Fruit fly (Drosophila melanogaster) S2 (cell line): Measurements from ENCODE around the gene CCDC53.

ENCODE experiments used
- CG8478 ChIP-seq: fragments of >200 bp; optimal IDR thresholded peaks from 2 replicates; lab custom pipeline; 2018
- CTCF ChIP-seq, 2 experiments: fragments of >200 bp; optimal IDR thresholded peaks; 2 replicates each; lab custom pipeline; 2018

Gene CCDC53

DNA sequence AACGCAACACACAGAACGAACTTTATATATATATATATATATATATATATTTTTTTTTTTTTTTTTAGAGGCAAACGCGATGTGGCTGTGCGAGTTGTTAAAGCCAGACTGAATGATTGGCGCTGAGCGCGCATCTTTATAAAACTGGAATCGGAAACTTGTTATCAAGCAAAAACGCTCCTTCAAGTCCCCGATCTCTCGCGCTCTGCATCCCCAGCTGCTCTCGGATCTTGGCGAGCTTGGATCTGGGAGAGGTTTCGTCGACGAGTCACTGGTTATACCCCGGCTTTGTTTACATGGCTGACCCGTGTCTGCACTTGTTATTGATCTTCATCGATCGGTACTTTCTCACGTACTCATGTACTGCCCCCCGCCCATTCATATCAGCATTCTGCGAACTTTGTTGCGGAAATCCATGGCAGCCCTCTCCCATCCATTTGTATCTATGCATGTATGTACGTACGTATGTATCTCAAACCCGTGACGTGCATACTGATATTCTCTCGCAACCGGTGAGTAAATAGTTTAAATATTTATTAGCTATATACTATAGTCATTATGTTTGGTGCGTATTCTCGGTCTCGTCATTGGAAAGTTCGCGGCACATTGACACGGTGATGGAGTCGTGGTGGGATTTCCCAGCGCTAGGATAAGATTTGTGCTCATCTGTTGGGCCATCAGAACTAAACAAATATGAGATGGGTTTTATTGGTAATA lies 33.6 kb upstream of the CCDC53 start, which contains the start of gene Spn28Dc:
TSS of gene Spn28Dc (minus strand) at position 51 of the 717 bp plus-strand sequence.
- TF ChIP-seq CG8478, result no peak
- no peak for TF ChIP-seq CTCF (optimal IDR thresholded peaks at IDR 0.05; lab: Kevin White, UChicago)

DNA sequence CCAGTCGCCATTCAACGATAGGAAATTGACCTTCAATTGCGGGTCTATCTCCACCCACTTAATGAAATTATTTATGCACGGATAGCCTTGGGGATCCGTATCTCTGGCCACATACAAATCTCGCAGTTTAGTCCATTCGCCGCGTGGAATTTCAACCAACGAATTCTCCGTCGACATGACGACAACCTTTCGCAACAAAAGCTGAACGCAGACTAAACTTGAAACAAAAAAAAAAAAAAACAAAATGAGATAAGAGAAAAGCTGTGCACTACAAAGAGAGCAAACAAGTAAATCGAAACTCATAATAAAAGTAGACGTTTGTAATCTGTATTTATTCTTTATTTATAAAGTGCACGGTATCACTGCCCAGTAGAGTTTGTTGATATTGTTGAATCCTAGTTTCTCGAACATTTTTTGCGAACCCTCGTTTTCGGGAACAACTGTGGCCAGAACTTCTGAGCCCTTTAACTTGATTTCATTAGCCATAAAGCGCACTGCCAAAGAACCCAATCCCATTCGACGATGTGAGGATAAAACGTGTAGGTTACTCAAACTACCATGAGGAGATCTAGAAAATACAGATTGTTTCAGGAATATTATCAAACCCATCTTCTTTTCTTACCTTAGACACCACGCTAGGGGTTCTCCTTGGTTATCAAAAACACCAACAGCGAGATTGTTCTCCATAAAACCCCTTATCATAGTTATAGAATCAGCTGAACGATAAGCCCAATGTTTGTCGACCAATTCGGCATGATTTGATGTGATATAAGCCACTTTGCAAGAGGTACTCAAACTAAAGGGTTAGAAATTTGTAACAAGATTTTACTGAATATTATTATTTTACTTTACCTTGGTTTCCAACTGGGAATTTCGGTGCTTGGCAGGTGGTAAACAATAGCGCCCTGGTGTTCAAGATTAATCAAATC lies 31.4 kb upstream of the CCDC53 start, which contains the start of gene CG12560:
TSS of gene CG12560 (minus strand) at position 195 of the 929 bp plus-strand sequence.
- TF ChIP-seq CTCF (optimal IDR thresholded peaks at IDR 0.05; lab: Kevin White, UChicago), result no peak
- no peak for TF ChIP-seq CG8478

DNA sequence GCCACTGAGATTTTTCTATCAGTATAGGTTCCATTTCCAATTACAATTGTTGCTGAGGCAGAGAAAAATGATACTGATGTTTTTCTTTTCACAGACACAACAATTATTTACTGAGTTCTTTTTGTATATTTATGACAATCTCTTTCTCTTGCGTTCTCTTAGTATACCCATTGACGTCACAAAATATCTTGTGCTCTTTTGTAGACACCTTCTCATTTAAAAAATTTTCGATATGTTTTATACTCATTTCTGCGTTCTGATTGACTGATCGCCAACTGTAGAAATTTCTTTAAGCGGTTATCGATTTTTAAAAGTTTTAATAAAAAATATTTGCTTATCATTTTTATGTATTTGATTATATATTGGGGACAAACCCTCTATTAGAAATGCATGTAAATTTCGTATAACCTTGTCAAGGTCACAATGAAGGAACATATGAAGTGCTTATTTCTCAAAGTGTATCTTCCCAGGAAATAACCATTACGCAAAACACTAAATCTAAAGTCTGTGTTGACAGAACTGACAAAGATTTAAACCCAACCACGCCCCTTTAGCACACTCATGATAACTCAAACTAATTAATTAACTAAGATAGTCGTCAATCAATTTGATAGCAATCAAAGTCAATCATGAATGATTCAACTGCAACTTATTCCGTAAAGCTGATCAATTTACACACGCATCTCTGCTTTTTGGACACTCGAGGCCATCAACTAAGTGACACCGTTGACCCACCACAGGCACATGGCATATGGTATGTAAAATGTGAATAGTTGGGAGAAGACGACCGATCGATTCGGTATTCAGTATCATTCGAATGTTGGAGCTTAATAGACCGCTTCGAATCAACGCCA lies 30.1 kb upstream of the CCDC53 start, which contains the start of the genes Glyat and Tg:
TSS of gene Glyat (minus strand) at position 51 of the 854 bp plus-strand sequence.
TSS of gene Tg (plus strand) at position 804 of the 854 bp plus-strand sequence.
- TF ChIP-seq CTCF (optimal IDR thresholded peaks at IDR 0.05; lab: Kevin White, UChicago) (no peak), CG8478 (no peak)

DNA sequence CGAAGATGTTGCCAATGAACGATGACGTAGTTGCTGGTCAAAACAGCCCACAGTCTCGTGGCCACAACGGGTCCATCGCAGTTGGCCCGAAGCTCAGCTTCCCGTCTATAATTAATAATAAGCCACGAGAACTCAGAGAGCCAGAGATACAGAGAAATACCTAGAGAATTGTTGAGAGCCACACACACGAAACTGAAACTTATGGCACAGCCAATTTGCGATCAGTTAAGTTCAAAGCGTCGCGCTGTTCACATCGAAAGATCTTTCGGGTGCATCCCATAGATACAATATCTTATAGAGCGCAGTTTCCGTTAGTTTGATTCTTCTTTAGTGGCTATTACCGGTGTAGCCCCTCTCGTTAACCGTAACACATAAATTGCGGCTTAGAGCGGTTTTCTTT lies 28.4 kb upstream of the CCDC53 start:
- no peak for TF ChIP-seq CTCF (optimal IDR thresholded peaks at IDR 0.05; lab: Kevin White, UChicago)
- TF ChIP-seq CG8478, result no peak

DNA sequence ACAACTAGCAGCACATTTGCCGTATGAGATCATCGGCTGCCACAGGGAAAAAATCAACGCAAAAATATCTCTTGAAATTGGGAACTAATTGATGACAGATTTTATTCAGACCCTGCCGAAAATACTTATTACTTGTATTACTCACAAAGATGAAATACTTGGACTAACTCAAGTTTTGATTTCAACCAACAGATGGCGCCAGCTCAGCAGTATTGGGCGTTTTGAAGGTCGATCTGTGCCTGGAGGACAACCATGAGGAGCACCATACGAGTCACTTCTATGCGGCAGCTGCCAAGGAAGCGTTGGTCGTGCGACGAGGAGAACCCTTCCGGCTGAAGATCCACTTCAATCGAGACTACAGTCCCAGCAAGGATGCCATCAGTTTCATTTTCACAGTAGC lies 16.6 kb upstream of the CCDC53 start:
- no peak for TF ChIP-seq CG8478
- TF ChIP-seq CTCF (optimal IDR thresholded peaks at IDR 0.05; lab: Kevin White, UChicago), result peak; percentile 76 to 80

DNA sequence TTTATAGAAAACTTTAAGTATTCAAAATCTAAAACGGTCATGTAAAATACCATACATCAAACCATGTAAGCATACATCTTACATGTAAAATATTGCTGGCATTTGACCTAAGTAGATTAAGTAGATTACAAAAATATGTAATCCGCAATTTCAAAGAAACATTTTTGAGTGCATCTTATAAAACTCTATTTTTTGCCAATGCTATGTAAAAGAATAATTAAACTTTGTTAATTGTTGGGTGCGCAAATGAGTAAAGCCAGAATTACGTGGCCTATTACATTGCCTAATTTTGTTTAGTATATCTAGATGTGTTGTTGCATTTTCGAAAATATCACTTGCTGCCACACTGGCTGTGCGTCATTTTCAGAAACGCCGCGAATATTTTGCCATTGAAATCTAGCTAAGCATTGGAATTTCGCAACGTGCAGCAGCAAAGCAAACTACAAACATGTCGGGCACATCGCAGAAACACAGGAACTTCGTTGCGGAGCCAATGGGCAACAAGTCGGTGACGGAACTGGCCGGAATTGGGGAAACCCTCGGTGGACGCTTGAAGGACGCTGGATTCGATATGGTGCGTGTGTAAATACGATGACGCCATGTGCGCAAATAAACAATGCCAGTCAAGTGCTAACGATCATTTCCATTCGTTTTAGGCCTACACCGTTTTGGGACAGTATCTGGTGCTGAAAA lies 11.6 kb upstream of the CCDC53 start, which contains the start of gene baf:
TSS of gene baf (plus strand) at position 303 of the 693 bp plus-strand sequence.
- TF ChIP-seq CG8478, result no peak
- TF ChIP-seq CTCF (optimal IDR thresholded peaks at IDR 0.05; lab: Kevin White, UChicago), result peak; percentile 22 to 40

DNA sequence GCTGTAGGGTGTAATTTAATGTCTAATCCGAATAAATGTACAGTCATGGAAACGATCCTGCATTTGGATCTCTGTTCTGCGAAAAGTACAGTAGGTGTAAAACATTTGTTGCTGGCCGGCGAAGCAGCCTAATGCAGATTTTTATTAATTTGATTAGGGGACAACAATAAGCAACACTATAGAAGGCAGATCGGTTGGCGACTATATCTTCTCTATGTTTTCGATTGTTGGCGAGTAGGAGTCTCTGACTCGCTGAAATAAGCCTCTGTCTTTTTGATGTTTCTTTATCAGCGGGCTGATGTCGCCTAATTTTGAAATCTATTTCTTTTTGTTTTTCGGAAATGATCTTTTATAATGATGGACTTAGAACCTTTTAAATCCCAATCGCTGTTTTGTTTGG lies 10.8 kb upstream of the CCDC53 start:
- TF ChIP-seq CG8478, result no peak
- no peak for TF ChIP-seq CTCF (optimal IDR thresholded peaks at IDR 0.05; lab: Kevin White, UChicago)

DNA sequence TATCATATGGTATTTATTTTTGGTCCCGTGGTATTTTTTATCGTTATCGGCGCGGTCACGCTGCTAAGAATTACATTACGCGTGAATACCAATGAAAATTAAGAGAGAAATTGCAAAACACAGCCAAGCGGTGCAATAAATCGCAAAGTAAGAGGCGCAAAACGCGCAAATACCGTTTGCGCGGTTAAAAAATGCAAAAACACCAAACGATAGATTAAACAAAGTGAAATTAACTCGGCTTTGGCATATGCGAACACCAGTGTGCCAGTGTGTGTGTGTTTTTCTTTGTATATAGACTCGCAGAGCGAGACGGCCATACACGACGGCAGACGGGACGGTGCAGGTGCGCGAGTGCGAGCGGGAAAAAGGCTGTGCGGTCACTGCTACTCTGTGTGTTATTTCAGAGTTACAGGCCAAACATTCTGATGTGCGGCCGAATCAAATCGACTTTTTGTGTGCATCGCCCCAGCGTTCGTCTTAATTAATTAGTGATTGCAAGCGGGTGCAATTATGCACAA lies 10.2 kb upstream of the CCDC53 start, which contains the start of gene Cka:
TSS of gene Cka (plus strand) at position 29 of the 518 bp plus-strand sequence.
- TF ChIP-seq CTCF (optimal IDR thresholded peaks at IDR 0.05; lab: Kevin White, UChicago) (peak in 1 of 2 experiments; percentile 32), CG8478 (no peak)

DNA sequence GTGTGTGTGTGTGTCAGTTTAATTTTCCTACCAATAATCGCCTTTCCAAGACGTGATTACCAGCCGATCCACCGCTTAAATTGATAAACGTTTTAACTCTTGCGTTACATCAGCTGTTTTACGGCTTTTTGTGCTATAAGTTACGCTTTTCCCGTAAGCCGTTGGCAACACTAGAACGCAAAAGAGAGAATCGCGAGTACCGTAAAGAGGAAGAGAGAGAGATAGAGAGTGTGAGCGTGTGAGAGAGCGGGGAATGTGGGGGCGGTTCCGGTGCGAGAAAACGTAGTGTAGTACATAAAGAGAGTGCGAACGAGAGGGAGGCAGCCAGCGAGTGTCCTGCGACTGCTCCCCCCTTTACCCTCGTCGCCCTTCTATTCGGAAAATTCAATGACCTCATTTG lies 9.3 kb upstream of the CCDC53 start:
- TF ChIP-seq CTCF (optimal IDR thresholded peaks at IDR 0.05; lab: Kevin White, UChicago) (no peak), CG8478 (no peak)

DNA sequence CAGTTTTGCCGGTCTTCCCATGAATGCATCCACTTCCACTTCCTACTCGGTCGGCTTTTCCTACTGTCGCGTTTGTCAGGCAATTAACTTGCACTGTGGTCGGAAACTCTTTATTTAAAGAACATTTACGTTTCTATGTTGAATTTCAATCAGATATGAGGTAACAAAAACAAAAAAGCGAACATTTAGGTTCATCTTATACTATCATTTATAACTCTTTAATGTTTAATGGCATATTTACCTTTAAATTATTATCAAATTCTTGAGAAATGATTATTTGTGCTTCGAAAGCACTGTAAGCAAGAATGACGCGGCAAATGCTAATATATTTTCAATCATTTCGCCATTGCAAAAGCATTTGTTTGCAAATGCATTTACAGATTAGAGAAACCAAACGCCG lies 7.2 kb upstream of the CCDC53 start:
- TF ChIP-seq CG8478 (no peak), CTCF (optimal IDR thresholded peaks at IDR 0.05; lab: Kevin White, UChicago) (no peak)

DNA sequence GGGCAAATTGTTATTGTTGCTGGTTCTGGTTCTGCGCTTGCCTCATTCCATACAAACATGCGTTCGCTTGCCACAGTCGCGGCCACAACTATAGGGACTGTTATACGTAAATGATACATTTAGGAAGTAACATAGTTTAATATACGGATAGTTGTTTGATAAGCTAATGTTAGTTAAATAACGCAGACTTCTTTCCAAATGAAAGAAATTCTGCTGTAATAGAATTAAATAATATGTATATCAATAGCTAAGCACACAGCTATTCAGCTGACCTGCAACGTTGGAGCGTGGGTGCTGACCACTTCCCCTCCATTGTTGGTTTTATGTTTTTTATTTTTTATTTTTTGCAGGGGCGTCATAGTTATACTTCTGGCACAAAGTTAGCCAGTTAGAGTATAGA lies 6.2 kb upstream of the CCDC53 start:
- TF ChIP-seq CG8478 (no peak), CTCF (optimal IDR thresholded peaks at IDR 0.05; lab: Kevin White, UChicago) (no peak)

DNA sequence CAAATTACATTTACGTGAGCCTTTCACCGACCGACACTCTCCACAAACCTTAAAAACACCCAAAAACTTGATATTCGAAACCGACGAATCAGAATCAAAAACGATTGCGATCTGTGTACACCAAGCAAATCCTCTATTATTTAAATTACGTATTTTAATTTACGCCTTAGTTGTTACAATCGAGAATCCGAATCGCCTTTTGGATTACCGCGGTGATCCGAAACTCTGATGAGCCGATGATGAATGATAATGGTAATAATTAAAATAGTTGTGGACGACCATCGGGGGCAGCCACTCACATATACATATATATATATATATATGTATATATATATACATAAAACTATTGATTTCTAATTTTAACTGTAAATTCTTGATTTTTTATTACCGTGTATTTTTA lies 1.2 kb upstream of the CCDC53 start, which contains the start of gene CG7367:
TSS of gene CG7367 (minus strand) at position 101 of the 400 bp plus-strand sequence.
- TF ChIP-seq CG8478, result no peak
- no peak for TF ChIP-seq CTCF (optimal IDR thresholded peaks at IDR 0.05; lab: Kevin White, UChicago)

DNA sequence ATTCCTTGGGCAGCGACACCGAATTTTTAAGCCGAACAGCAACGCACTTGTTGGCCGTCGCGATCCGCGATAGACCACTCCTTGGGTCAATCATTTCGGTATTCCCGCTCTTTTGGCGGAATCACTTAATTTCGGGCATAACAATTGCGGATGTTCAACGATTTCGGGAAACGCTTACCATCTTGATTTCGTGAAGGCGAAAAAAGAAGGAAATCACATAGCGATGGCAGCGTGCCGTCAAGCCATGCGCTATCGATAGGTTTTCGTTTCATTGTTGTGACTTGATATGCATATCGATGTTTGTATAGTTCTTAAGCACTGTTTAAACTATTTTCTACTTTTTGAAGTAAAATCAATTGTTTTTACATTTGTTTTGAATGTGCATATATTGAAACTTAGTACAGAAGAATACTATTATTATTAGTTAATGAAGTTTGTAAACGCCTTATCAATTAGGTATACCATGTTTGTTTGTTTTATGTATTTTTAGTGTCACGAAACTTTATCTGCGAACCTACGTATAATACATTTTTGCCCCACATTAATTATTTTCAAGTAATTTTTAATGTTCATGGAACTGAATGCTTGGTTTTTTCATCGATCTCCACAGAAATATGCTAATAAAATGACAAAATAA lies 1.9 kb downstream of the CCDC53 start, which contains the start of gene RpL36A:
TSS of gene RpL36A (minus strand) at position 265 of the 637 bp plus-strand sequence.
- TF ChIP-seq CG8478, result no peak
- peak in 1 of 2 experiments; percentile 19 for TF ChIP-seq CTCF (optimal IDR thresholded peaks at IDR 0.05; lab: Kevin White, UChicago)
